Fruit fly (Drosophila melanogaster) whole organism: ENCODE results near the gene mIF2.

ENCODE experiments used
- CG8478 ChIP-seq: fragments of >200 bp; optimal IDR thresholded peaks from 2 replicates; lab custom pipeline; 2018; ENCODE audit warnings: inconsistent platforms
- Dll ChIP-seq: fragments of >200 bp; optimal IDR thresholded peaks from 2 replicates; lab custom pipeline; 2017
- EcR ChIP-seq, 2 experiments: fragments of >200 bp; optimal IDR thresholded peaks; 2 replicates each; lab custom pipeline; 2017; ENCODE audit warnings: missing biosample characterization in 2 of 2, missing genetic modification characterization in 2 of 2, missing genetic modification reagents in 2 of 2
- pan ChIP-seq: fragments of >200 bp; optimal IDR thresholded peaks from 2 replicates; lab custom pipeline; 2017
- psq ChIP-seq: fragments of >200 bp; optimal IDR thresholded peaks from 2 replicates; lab custom pipeline; 2017
- usp ChIP-seq: fragments of >200 bp; optimal IDR thresholded peaks from 2 replicates; lab custom pipeline; 2017; ENCODE audit warnings: missing biosample characterization, missing genetic modification characterization, mixed read lengths

Gene mIF2

DNA sequence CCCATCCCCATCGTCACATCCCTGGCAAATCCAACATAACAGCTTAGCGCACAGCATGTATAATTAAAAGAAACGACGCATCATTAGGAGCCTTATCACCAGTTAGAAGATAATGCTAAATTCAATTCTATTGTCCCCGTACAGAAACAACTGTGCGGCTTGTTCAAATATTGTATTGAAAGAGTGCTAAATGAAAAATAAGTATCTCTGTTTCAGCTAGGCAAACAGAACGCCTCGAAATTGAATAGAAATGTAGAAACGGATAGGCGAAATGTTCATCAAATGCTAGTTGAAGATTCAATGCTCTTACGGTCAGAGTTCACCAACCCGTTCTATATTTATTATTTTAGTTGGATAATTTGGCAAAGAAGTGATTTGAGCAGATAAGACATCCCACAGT is 11.2 kb upstream of the mIF2 start:
- TF ChIP-seq EcR (GFP tag; optimal IDR thresholded peaks at IDR 0.05; lab: Kevin White, UChicago) (no peak), Dll (lab: Kevin White, UChicago) (no peak), pan (lab: Kevin White, UChicago) (no peak), psq (lab: Kevin White, UChicago) (no peak), usp (no peak)

dm6 chr3R:28555324-28555723 is 10.7 kb upstream of the mIF2 start:
- TF ChIP-seq usp (no peak), pan (lab: Kevin White, UChicago) (no peak), EcR (GFP tag; optimal IDR thresholded peaks at IDR 0.05; lab: Kevin White, UChicago) (no peak), psq (lab: Kevin White, UChicago) (no peak), Dll (lab: Kevin White, UChicago) (no peak), CG8478 (no peak)

DNA sequence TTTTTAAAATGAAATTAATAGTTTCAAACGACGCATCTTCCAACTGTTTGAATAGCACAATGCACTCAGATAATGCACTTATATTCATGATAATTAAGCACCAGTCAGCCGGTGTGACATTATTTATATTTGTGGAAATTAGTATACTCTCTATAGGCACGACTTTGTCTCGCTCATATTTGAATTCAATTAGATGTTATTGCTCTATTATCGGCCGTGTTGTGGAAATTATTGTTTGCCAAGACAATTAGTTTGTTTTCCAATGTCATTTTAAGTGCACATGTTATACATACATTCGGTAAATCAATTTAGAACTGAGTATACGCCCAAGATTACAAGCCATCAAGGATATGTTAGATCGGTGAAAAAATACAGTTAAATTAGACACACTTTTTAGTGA is 8.4 kb upstream of the mIF2 start:
- no peak for TF ChIP-seq EcR (GFP tag; optimal IDR thresholded peaks at IDR 0.05; lab: Kevin White, UChicago)
- TF ChIP-seq usp, result no peak

DNA sequence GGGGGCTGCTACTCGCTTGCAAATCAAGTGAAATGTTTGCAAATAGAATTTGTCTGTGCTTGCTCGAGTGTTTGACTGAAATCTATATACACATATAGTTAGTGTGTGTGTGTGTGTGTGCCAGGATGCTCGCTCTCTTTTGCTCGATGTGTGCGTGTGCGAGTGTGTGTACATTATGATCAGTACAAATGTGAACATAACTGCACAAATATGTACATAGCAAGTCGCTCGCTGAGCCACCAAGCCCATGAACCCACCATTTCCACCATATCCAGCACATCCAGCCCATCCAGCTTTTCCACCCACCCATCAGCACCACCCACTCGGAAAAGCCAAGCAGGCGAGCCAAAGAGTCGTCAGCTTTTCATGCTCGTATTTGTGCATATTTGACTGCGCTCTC is 7.6 kb upstream of the mIF2 start:
- no peak for TF ChIP-seq Dll (lab: Kevin White, UChicago)
- TF ChIP-seq psq (lab: Kevin White, UChicago), result no peak
- TF ChIP-seq usp, result no peak
- TF ChIP-seq pan (lab: Kevin White, UChicago), result no peak
- TF ChIP-seq CG8478, result no peak
- no peak for TF ChIP-seq EcR (GFP tag; optimal IDR thresholded peaks at IDR 0.05; lab: Kevin White, UChicago)

DNA sequence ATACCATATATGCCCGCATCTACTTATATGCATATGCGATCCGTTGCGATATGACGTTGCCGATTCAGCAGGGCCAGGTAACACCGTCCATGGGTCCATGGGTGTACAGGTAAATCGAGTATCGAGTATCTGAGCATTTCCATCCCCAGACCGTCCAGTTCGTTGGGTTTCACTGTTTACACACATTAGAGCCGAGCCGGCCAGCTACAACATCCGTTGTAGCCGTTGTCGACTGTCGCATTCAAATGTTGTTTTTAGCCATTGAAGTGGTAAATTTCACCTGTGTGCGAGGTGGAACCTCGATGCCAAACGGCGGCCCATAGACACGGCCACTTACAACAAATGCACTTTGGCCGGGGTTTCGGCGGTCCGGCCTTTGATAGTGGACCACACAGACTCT is 3.8 kb upstream of the mIF2 start:
- TF ChIP-seq Dll (lab: Kevin White, UChicago) (no peak), EcR (GFP tag; optimal IDR thresholded peaks at IDR 0.05; lab: Kevin White, UChicago) (no peak), psq (lab: Kevin White, UChicago) (no peak), pan (lab: Kevin White, UChicago) (no peak), usp (no peak), CG8478 (no peak)

DNA sequence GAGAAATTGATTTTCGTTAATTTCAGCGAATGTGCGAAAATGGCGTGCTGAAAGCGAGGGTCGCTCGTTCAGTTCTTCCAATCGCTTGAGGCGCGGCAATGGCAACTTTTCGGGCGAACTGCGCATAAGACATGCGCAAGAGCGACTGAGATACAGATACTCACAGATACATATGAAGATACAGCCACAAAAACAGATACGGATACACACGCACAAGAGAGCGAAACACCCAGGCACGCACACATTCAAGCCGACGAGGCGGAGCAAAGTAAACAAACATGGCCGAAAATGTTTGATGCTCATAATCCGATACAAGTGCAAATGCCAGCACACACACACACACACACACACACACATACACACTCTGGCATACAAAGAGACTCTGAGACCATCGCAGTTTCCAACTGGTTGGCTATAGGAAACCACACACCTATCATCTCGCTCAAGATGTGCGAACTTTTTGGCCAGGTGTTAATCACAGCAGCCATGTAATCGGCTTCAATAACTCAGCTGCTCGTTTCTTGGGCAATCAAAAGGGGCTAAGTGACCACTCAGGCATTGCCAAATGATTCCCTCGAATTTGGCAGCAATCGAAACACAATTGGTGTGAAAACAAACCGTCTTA is 2.6 kb upstream of the mIF2 start:
- TF ChIP-seq CG8478 (peak; percentile 9), pan (lab: Kevin White, UChicago) (no peak)

DNA sequence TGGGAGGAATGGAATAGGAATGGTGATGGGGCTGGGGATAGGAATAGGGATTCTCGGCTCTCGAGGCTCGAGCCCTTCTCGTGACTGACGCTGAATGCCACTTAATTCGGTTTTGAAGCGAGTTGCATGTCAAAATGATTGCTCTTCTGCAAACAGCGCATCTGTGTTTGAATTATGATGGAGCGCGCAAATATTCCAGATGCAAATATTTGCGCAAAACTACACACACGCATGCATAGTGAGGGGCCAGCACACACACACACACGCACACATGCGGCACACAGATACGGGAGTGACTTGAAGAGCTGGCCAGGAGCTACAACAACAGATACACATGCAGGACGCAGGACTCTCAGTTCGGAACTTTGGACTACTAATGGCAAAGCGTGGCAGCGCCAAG is 1.0 kb upstream of the mIF2 start:
- TF ChIP-seq Dll (lab: Kevin White, UChicago) (no peak), usp (no peak)

DNA sequence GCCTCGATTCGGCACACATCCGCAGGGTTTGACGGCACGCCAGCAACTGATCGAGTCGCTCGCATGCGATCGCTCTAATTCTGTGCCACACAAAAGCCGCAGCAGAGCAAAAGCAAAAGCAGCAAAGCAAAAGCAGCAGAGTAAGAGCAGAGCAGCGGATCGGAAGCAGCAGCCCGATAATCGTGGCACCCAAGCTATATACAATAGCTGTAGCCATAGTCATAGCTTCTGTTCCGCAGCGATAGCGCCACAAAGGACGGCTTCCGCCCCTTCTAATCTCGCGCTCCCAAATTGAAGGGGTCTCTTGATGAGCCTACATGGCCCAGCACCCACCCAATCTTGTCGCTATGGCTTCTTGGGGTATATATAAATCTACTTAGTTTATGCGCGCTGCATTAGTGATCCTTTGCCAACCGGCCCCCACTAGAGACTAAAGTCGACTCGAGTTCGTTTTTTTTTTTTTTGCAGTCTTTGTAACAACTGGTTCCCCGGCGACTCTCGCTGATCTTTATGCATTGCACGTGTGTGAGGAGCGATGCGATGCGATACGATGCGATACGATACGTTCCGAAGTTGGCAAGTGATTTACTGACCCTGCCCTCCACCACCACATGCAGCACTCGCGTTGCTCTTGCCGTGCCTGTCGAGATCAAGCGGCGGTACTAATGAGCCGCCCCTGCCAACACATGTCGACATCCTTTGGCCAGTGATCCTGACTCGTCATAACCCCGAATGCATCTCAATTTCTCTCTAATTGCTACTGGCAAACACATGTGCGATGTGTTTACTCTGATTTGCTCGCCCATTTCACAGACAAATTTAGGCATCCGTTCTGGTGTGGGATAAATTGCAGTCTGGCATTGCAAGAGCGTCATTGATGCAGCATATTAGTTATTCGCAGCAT is 4.1 kb downstream of the mIF2 start, which contains the start of gene Ppn:
TSS of gene Ppn (minus strand) at position 51 of the 904 bp plus-strand sequence.
- TF ChIP-seq EcR (GFP tag; optimal IDR thresholded peaks at IDR 0.05; lab: Kevin White, UChicago) (no peak), Dll (lab: Kevin White, UChicago) (no peak), usp (no peak), CG8478 (no peak), psq (lab: Kevin White, UChicago) (no peak), pan (lab: Kevin White, UChicago) (no peak)

- no peak for TF ChIP-seq EcR (GFP tag; optimal IDR thresholded peaks at IDR 0.05; lab: Kevin White, UChicago)
- no peak for TF ChIP-seq Dll (lab: Kevin White, UChicago)
- no peak for TF ChIP-seq usp
- no peak for TF ChIP-seq pan (lab: Kevin White, UChicago)
- TF ChIP-seq CG8478, result no peak
- TF ChIP-seq psq (lab: Kevin White, UChicago), result no peak
Measured at dm6 chr3R:28536794-28537193, 7.8 kb downstream of the mIF2 start.

DNA sequence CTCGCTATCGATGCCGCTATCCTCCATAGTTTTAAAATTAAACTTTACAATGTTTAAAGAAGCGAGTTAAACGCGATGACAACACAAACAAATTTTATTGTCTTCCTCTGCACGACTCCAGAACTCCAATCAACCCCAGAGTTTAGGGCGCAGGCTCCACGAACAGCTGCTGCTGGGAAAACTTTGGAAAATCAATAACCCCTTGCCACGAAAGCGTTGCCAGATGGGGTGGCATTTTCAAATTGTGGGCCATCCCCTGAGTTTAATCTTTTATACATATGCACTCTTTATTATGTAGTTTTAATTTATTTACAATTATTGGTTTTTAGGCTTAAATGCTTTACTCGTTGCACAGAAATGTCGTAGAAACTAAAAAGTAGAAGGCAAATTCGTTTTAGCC is 24.2 kb downstream of the mIF2 start, which contains the start of gene CG31051:
TSS of gene CG31051 (minus strand) at position 115 of the 400 bp plus-strand sequence.
- no peak for TF ChIP-seq CG8478
- no peak for TF ChIP-seq psq (lab: Kevin White, UChicago)
- no peak for TF ChIP-seq pan (lab: Kevin White, UChicago)
- no peak for TF ChIP-seq EcR (GFP tag; optimal IDR thresholded peaks at IDR 0.05; lab: Kevin White, UChicago)
- TF ChIP-seq usp, result no peak
- TF ChIP-seq Dll (lab: Kevin White, UChicago), result no peak
